Fruit fly (Drosophila melanogaster) whole organism, embryonic: ENCODE measurements around the gene CG15152.
A peak's percentile ranks its signal among the peaks of the same experiment; 100 is the strongest.

Experiments used
- Atf3 ChIP-seq: fragments of 200-800 bp; sonication (Bioruptor generic); optimal IDR thresholded peaks from 3 replicates; lab custom pipeline; 2016; ENCODE audit warnings: missing biosample characterization, missing genetic modification characterization
- Atf6 ChIP-seq: fragments of 200-800 bp; sonication (Bioruptor generic); IDR thresholded peaks from 2 replicates; pipeline ENCODE4 v1.3.6; 2022; ENCODE audit warnings: missing biosample characterization, missing genetic modification characterization
- C15 ChIP-seq: fragments of 200-800 bp; sonication (Bioruptor generic); IDR thresholded peaks from 3 replicates; pipeline ENCODE4 v1.3.6; 2022; ENCODE audit warnings: missing biosample characterization, missing genetic modification characterization
- CG10147 ChIP-seq: fragments of 200-800 bp; sonication (Bioruptor generic); optimal IDR thresholded peaks from 2 replicates; lab custom pipeline; 2019; ENCODE audit warnings: missing biosample characterization, mild to moderate bottlenecking, missing genetic modification characterization, moderate library complexity
- CG10321 ChIP-seq: fragments of 200-800 bp; sonication (Bioruptor generic); IDR thresholded peaks from 2 replicates; pipeline ENCODE4 v1.3.6; 2022; ENCODE audit warnings: missing biosample characterization, missing genetic modification characterization
- CG10654 ChIP-seq: fragments of 200-800 bp; sonication (Bioruptor generic); optimal IDR thresholded peaks from 2 replicates; lab custom pipeline; 2016; ENCODE audit warnings: missing biosample characterization, missing genetic modification characterization
- CG10959 ChIP-seq: fragments of 200-800 bp; sonication (Bioruptor generic); IDR thresholded peaks from 2 replicates; pipeline ENCODE4 v1.3.6; 2022; ENCODE audit warnings: missing biosample characterization, missing genetic modification characterization
- CG12659 ChIP-seq: fragments of 200-800 bp; sonication (Bioruptor generic); optimal IDR thresholded peaks from 3 replicates; lab custom pipeline; 2017; ENCODE audit warnings: mild to moderate bottlenecking, missing biosample characterization, missing genetic modification reagents, missing genetic modification characterization
- CG17829 ChIP-seq: fragments of 200-800 bp; optimal IDR thresholded peaks from 2 replicates; lab custom pipeline; 2019; ENCODE audit warnings: missing biosample characterization, mild to moderate bottlenecking, missing genetic modification characterization, moderate library complexity
- CG18011 ChIP-seq: fragments of 200-800 bp; sonication (Bioruptor generic); optimal IDR thresholded peaks from 2 replicates; lab custom pipeline; 2017; ENCODE audit warnings: missing biosample characterization, missing genetic modification characterization, mild to moderate bottlenecking, moderate library complexity, missing genotype
- CG2116 ChIP-seq: fragments of 200-800 bp; sonication (Bioruptor generic); optimal IDR thresholded peaks from 3 replicates; lab custom pipeline; 2018; ENCODE audit warnings: missing biosample characterization, mild to moderate bottlenecking, missing genetic modification characterization
- CG2875 ChIP-seq: fragments of 200-800 bp; sonication (Bioruptor generic); optimal IDR thresholded peaks from 2 replicates; lab custom pipeline; 2017; ENCODE audit warnings: missing biosample characterization, mild to moderate bottlenecking, missing genetic modification characterization, missing genetic modification reagents
- CG42726 ChIP-seq: fragments of 200-800 bp; sonication (Bioruptor generic); IDR thresholded peaks from 2 replicates; pipeline ENCODE4 v1.3.6; 2022; ENCODE audit warnings: missing biosample characterization, missing genetic modification characterization; ENCODE audit not compliant: partially characterized antibody
- CG43689 ChIP-seq: fragments of 200-800 bp; sonication (Bioruptor generic); IDR thresholded peaks from 2 replicates; pipeline ENCODE4 v1.3.6; 2022; ENCODE audit warnings: missing biosample characterization, missing genetic modification characterization
- CG6254 ChIP-seq: fragments of 200-800 bp; sonication (Bioruptor generic); optimal IDR thresholded peaks from 3 replicates; lab custom pipeline; 2017; ENCODE audit warnings: mild to moderate bottlenecking, missing biosample characterization, missing genetic modification reagents, missing genetic modification characterization
- CG7556 ChIP-seq: fragments of 200-800 bp; sonication (Bioruptor generic); optimal IDR thresholded peaks from 2 replicates; lab custom pipeline; 2017; ENCODE audit warnings: missing biosample characterization, mild to moderate bottlenecking, missing genetic modification characterization
- Gsc ChIP-seq: fragments of 200-800 bp; sonication (Bioruptor generic); IDR thresholded peaks from 2 replicates; pipeline ENCODE4 v1.3.6; 2022; ENCODE audit warnings: missing biosample characterization, missing genetic modification characterization
- HHEX ChIP-seq: fragments of 200-800 bp; sonication (Bioruptor generic); optimal IDR thresholded peaks from 3 replicates; lab custom pipeline; 2017; ENCODE audit warnings: missing biosample characterization, mild to moderate bottlenecking, missing genetic modification characterization, missing genetic modification reagents
- Hand ChIP-seq: fragments of 200-800 bp; sonication (Bioruptor generic); optimal IDR thresholded peaks from 2 replicates; lab custom pipeline; 2017; ENCODE audit warnings: mild to moderate bottlenecking, missing biosample characterization, missing genetic modification reagents, missing genetic modification characterization
- Jarid2 ChIP-seq: fragments of 200-800 bp; sonication (Bioruptor generic); optimal IDR thresholded peaks from 3 replicates; lab custom pipeline; 2017; ENCODE audit warnings: mild to moderate bottlenecking, missing biosample characterization, missing genetic modification reagents, missing genetic modification characterization
- NC2α ChIP-seq: fragments of 200-800 bp; sonication (Bioruptor generic); optimal IDR thresholded peaks from 2 replicates; lab custom pipeline; 2016; ENCODE audit warnings: missing biosample characterization, missing genetic modification characterization
- NC2β ChIP-seq: fragments of 200-800 bp; sonication (Bioruptor generic); optimal IDR thresholded peaks from 2 replicates; lab custom pipeline; 2016; ENCODE audit warnings: missing biosample characterization, missing genetic modification characterization
- TFAM ChIP-seq: fragments of 200-800 bp; sonication (Bioruptor generic); optimal IDR thresholded peaks from 2 replicates; lab custom pipeline; 2017; ENCODE audit warnings: missing biosample characterization, missing genetic modification characterization, inconsistent platforms
- ab ChIP-seq: fragments of 200-800 bp; sonication (Bioruptor generic); optimal IDR thresholded peaks from 2 replicates; lab custom pipeline; 2016; ENCODE audit warnings: missing biosample characterization, missing genetic modification characterization
- amos ChIP-seq: fragments of 200-800 bp; sonication (Bioruptor generic); IDR thresholded peaks from 2 replicates; pipeline ENCODE4 v1.3.6; 2022; ENCODE audit warnings: missing biosample characterization, missing genetic modification characterization; ENCODE audit not compliant: partially characterized antibody
- bigmax ChIP-seq: fragments of 200-800 bp; sonication (Bioruptor generic); optimal IDR thresholded peaks from 2 replicates; lab custom pipeline; 2018; ENCODE audit warnings: missing biosample characterization, mild to moderate bottlenecking, missing genetic modification characterization
- cas ChIP-seq: fragments of 200-800 bp; sonication (Bioruptor generic); IDR thresholded peaks from 2 replicates; pipeline ENCODE4 v1.3.6; 2022; ENCODE audit warnings: missing biosample characterization, missing genetic modification characterization
- cg ChIP-seq: fragments of 200-800 bp; sonication (Bioruptor generic); optimal IDR thresholded peaks from 3 replicates; lab custom pipeline; 2019; ENCODE audit warnings: missing biosample characterization, mild to moderate bottlenecking, missing genetic modification characterization, moderate library complexity
- croc ChIP-seq: fragments of 200-800 bp; sonication (Bioruptor generic); conservative IDR thresholded peaks from 3 replicates; pipeline ENCODE4 v1.3.6; 2022; ENCODE audit warnings: missing biosample characterization, missing genetic modification characterization
- crol ChIP-seq: fragments of 200-800 bp; sonication (Bioruptor generic); IDR thresholded peaks from 2 replicates; pipeline ENCODE4 v1.3.6; 2022; ENCODE audit warnings: missing biosample characterization, missing genetic modification characterization
- cwo ChIP-seq: fragments of 200-800 bp; sonication (Bioruptor generic); optimal IDR thresholded peaks from 3 replicates; lab custom pipeline; 2017; ENCODE audit warnings: missing biosample characterization, missing genetic modification characterization, mild to moderate bottlenecking, moderate library complexity, missing genetic modification reagents
- dimm ChIP-seq: fragments of 200-800 bp; sonication (Bioruptor generic); IDR thresholded peaks from 2 replicates; pipeline ENCODE4 v1.3.6; 2022; ENCODE audit warnings: missing biosample characterization, missing genetic modification characterization
- dysf ChIP-seq: fragments of 200-800 bp; sonication (Bioruptor generic); IDR thresholded peaks from 3 replicates; pipeline ENCODE4 v1.3.6; 2022; ENCODE audit warnings: missing biosample characterization, missing genetic modification characterization
- gem ChIP-seq: fragments of 200-800 bp; sonication (Bioruptor generic); optimal IDR thresholded peaks from 2 replicates; lab custom pipeline; 2019; ENCODE audit warnings: missing biosample characterization, mild to moderate bottlenecking, missing genetic modification characterization, moderate library complexity
- grn ChIP-seq: fragments of 200-800 bp; sonication (Bioruptor generic); optimal IDR thresholded peaks from 3 replicates; lab custom pipeline; 2017; ENCODE audit warnings: missing biosample characterization, missing genetic modification characterization
- gro ChIP-seq: fragments of 200-800 bp; sonication (Bioruptor generic); optimal IDR thresholded peaks from 2 replicates; lab custom pipeline; 2016; ENCODE audit warnings: missing biosample characterization, missing genetic modification characterization
- h ChIP-seq: fragments of >200 bp; optimal IDR thresholded peaks from 2 replicates; lab custom pipeline; 2017
- hb ChIP-seq: fragments of 200-800 bp; sonication (Bioruptor generic); IDR thresholded peaks from 3 replicates; pipeline ENCODE4 v1.3.6; 2022; ENCODE audit warnings: missing biosample characterization, missing genetic modification characterization; ENCODE audit not compliant: partially characterized antibody
- mirr ChIP-seq: fragments of 200-800 bp; sonication (Bioruptor generic); optimal IDR thresholded peaks from 3 replicates; lab custom pipeline; 2018; ENCODE audit warnings: missing biosample characterization, mild to moderate bottlenecking, missing genetic modification characterization
- nom ChIP-seq: fragments of 200-800 bp; sonication (Bioruptor generic); optimal IDR thresholded peaks from 2 replicates; lab custom pipeline; 2017; ENCODE audit warnings: missing biosample characterization, missing genetic modification characterization, mild to moderate bottlenecking, moderate library complexity, missing genetic modification reagents
- peb ChIP-seq: fragments of 200-800 bp; sonication (Bioruptor generic); IDR thresholded peaks from 2 replicates; pipeline ENCODE4 v1.3.6; 2022; ENCODE audit warnings: missing biosample characterization, missing genetic modification characterization
- psq ChIP-seq: fragments of 200-800 bp; sonication (Bioruptor generic); optimal IDR thresholded peaks from 2 replicates; lab custom pipeline; 2017; ENCODE audit warnings: missing biosample characterization, missing genetic modification characterization
- rib ChIP-seq: fragments of 200-800 bp; sonication (Bioruptor generic); IDR thresholded peaks from 2 replicates; pipeline ENCODE4 v1.3.6; 2022; ENCODE audit warnings: missing biosample characterization, missing genetic modification characterization
- ro ChIP-seq: fragments of 200-800 bp; sonication (Bioruptor generic); IDR thresholded peaks from 2 replicates; pipeline ENCODE4 v1.3.6; 2022; ENCODE audit warnings: missing biosample characterization, missing genetic modification characterization
- schlank ChIP-seq: fragments of 200-800 bp; sonication (Bioruptor generic); optimal IDR thresholded peaks from 2 replicates; lab custom pipeline; 2018; ENCODE audit warnings: missing biosample characterization, mild to moderate bottlenecking, missing genetic modification characterization
- sens-2 ChIP-seq: fragments of 200-800 bp; sonication (Bioruptor generic); IDR thresholded peaks from 2 replicates; pipeline ENCODE4 v1.3.6; 2022; ENCODE audit warnings: missing biosample characterization, missing genetic modification characterization
- toy ChIP-seq: fragments of 200-800 bp; sonication (Bioruptor generic); IDR thresholded peaks from 2 replicates; pipeline ENCODE4 v1.3.6; 2022; ENCODE audit warnings: missing biosample characterization, missing genetic modification characterization
- tx ChIP-seq: fragments of 200-800 bp; sonication (Bioruptor generic); optimal IDR thresholded peaks from 2 replicates; lab custom pipeline; 2016; ENCODE audit warnings: missing biosample characterization, missing genetic modification characterization
- vfl ChIP-seq: fragments of 200-800 bp; sonication (Bioruptor generic); optimal IDR thresholded peaks from 2 replicates; lab custom pipeline; 2016; ENCODE audit warnings: missing biosample characterization, missing genetic modification characterization
- zen ChIP-seq: fragments of 200-800 bp; sonication (Bioruptor generic); optimal IDR thresholded peaks from 3 replicates; lab custom pipeline; 2018; ENCODE audit warnings: missing biosample characterization, mild to moderate bottlenecking, missing genetic modification characterization, moderate library complexity

Gene CG15152

DNA sequence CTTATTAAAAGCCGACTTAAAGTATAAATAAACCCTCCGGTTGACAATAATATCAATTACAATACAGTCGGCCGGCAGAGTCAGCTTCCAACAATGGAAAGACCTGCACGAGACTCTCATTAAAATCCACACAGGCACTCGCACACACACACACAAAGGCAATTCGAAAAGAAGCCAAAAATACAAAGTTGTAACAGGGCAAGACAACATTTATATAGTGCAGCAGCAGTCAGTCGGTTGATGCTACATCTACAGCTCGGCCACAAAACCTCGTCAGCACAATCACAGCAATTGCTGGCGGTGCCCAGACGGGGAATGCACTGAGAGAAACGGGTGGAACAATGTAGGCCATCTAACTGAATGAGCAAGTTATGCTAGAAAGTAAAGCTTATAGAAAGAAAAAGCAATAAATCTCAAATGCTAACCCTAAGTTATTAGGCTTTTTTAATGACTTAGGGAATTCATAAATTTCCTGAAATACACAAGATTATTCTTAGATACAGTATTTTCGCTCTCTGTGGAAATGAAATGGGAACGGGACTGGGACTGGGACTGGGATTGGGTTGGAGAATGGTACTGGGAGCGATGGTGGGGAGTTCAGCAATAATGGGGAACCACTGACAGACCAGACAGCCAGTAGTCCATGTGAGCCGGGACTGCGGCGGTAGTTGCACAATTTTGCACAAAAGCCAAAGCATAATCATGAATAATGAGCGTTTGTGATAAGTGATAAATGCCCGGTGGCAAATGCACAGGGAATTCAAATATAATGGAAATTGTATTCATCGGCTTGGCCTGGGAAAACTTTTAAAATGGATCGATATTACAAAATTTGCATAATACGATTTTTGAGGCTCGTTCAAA, 7.3 kb downstream of the CG15152 start (continued):
- TF ChIP-seq sens-2 (GFP tag; lab: Robert Waterston, UW) = peak; percentile 35; the same call in 1 of the 2 replicates
- TF ChIP-seq CG43689 (GFP tag; lab: Robert Waterston, UW) = no peak
- TF ChIP-seq CG6254 = peak; percentile 23
- TF ChIP-seq zen (tag; lab: Kevin White, UChicago) = no peak
- no peak; the same call in 2 of the 3 replicates for TF ChIP-seq croc (GFP tag; lab: Robert Waterston, UW)
- TF ChIP-seq grn (GFP tag; lab: Kevin White, UChicago) = no peak
- TF ChIP-seq gem = peak; percentile 70
- no peak for TF ChIP-seq h (lab: Kevin White, UChicago)
- peak; percentile 38 for TF ChIP-seq CG17829 (tag; lab: Kevin White, UChicago)
- no peak for TF ChIP-seq CG18011 (GFP tag; lab: Kevin White, UChicago)
- peak; percentile 10 for TF ChIP-seq vfl (GFP tag; lab: Kevin White, UChicago)
- peak; percentile 45; the same call in 2 of the 3 replicates for TF ChIP-seq dysf (GFP tag; lab: Robert Waterston, UW)
- TF ChIP-seq CG12659 (GFP tag; lab: Kevin White, UChicago) = peak; percentile 26
- peak; percentile 15 for TF ChIP-seq gro (GFP tag; lab: Kevin White, UChicago)
- TF ChIP-seq nom (GFP tag; lab: Kevin White, UChicago) = peak; percentile 91
- no peak for TF ChIP-seq Atf6 (GFP tag; lab: Robert Waterston, UW)
- TF ChIP-seq TFAM = no peak
- no peak for TF ChIP-seq Gsc
- no peak for TF ChIP-seq schlank (tag; lab: Kevin White, UChicago)
- TF ChIP-seq psq (GFP tag; lab: Kevin White, UChicago) = no peak
- no peak for TF ChIP-seq ro (GFP tag; lab: Robert Waterston, UW)
- TF ChIP-seq toy (GFP tag; lab: Robert Waterston, UW) = no peak
- TF ChIP-seq CG10654 (GFP tag; lab: Kevin White, UChicago) = no peak
- no peak for TF ChIP-seq Hand (GFP tag; lab: Kevin White, UChicago)
- peak; percentile 26 for TF ChIP-seq tx (GFP tag; lab: Kevin White, UChicago)
- TF ChIP-seq amos (GFP tag; lab: Robert Waterston, UW) = no peak
- no peak for TF ChIP-seq peb (GFP tag; lab: Robert Waterston, UW)
- TF ChIP-seq CG2116 (GFP tag; lab: Kevin White, UChicago) = no peak
- no peak for TF ChIP-seq CG42726 (GFP tag; lab: Robert Waterston, UW)
- TF ChIP-seq CG10959 (GFP tag; lab: Robert Waterston, UW) = no peak
- TF ChIP-seq NC2α (GFP tag; lab: Kevin White, UChicago) = no peak
- TF ChIP-seq NC2β = peak; percentile 6
- peak; percentile 12 for TF ChIP-seq CG2875 (GFP tag; lab: Kevin White, UChicago)
- TF ChIP-seq CG10147 (GFP tag; lab: Kevin White, UChicago) = peak; percentile 11
- TF ChIP-seq rib (GFP tag; lab: Robert Waterston, UW) = no peak
- TF ChIP-seq cwo (GFP tag; lab: Kevin White, UChicago) = peak; percentile 56
- TF ChIP-seq cg = no peak
- no peak for TF ChIP-seq C15 (GFP tag; lab: Robert Waterston, UW)
- no peak for TF ChIP-seq dimm (GFP tag; lab: Robert Waterston, UW)
- peak; percentile 19 for TF ChIP-seq CG7556
- peak; percentile 48 for TF ChIP-seq HHEX
- TF ChIP-seq crol (GFP tag; lab: Robert Waterston, UW) = no peak
- TF ChIP-seq Jarid2 (GFP tag; lab: Kevin White, UChicago) = no peak
- no peak for TF ChIP-seq ab (GFP tag; lab: Kevin White, UChicago)
- no peak for TF ChIP-seq hb (GFP tag; lab: Robert Waterston, UW)
- TF ChIP-seq Atf3 (GFP tag; lab: Kevin White, UChicago) = no peak
- TF ChIP-seq bigmax (GFP tag; lab: Kevin White, UChicago) = no peak
- no peak for TF ChIP-seq mirr (GFP tag; lab: Kevin White, UChicago)
- TF ChIP-seq cas (GFP tag; lab: Robert Waterston, UW) = no peak
- peak; percentile 23; the same call in 1 of the 2 replicates for TF ChIP-seq CG10321 (GFP tag; lab: Robert Waterston, UW)
